Worm (Caenorhabditis elegans) whole organism, young adult: Measurements from ENCODE around the gene Y97E10AL.1.

ENCODE experiments used
- B0336.3 ChIP-seq: fragments of 200-800 bp; sonication (Bioruptor generic); IDR thresholded peaks from 2 replicates; pipeline ENCODE4 v1.3.6; 2022; ENCODE audit warnings: missing genetic modification characterization, missing compliant biosample characterization
- C06A6.2 ChIP-seq: fragments of 200-800 bp; sonication (Bioruptor generic); conservative IDR thresholded peaks from 2 replicates; pipeline ENCODE4 v1.3.6; 2022; ENCODE audit warnings: missing genetic modification characterization, missing compliant biosample characterization
- D2030.7 ChIP-seq: fragments of 200-800 bp; sonication (Bioruptor generic); IDR thresholded peaks from 2 replicates; pipeline ENCODE4 v1.3.6; 2022; ENCODE audit warnings: missing genetic modification reagents, missing genetic modification characterization, missing compliant biosample characterization
- F49E8.2 ChIP-seq: sonication (generic microtip); optimal IDR thresholded peaks from 3 replicates; lab custom pipeline; 2017; ENCODE audit warnings: missing genetic modification characterization, mild to moderate bottlenecking, missing compliant biosample characterization, antibody characterized with exemption, moderate library complexity; ENCODE audit not compliant: insufficient read depth
- F55B11.4 ChIP-seq: sonication (generic microtip); optimal IDR thresholded peaks from 2 replicates; lab custom pipeline; 2016; ENCODE audit warnings: missing compliant biosample characterization, missing genetic modification characterization, borderline replicate concordance; ENCODE audit not compliant: insufficient read depth
- Y53G8AR.9 ChIP-seq: fragments of 200-800 bp; sonication (Bioruptor generic); conservative IDR thresholded peaks from 2 replicates; pipeline ENCODE4 v1.3.6; 2022; ENCODE audit warnings: missing genetic modification reagents, missing genetic modification characterization, missing compliant biosample characterization
- Y56A3A.18 ChIP-seq: fragments of 200-800 bp; sonication (Bioruptor generic); IDR thresholded peaks from 2 replicates; pipeline ENCODE4 v1.3.6; 2022; ENCODE audit warnings: missing genetic modification reagents, missing genetic modification characterization, missing compliant biosample characterization
- akir-1 ChIP-seq: fragments of 200-800 bp; sonication (Bioruptor generic); optimal IDR thresholded peaks from 2 replicates; lab custom pipeline; 2018; ENCODE audit warnings: mild to moderate bottlenecking, missing genetic modification characterization, moderate library complexity, missing compliant biosample characterization
- ama-1 ChIP-seq, 3 experiments: fragments of 150-350 bp in 1 of 3; sonication (generic microtip) in 2 of 3; optimal IDR thresholded peaks; 2 replicates each; lab custom pipeline; 2014 to 2018; ENCODE audit warnings: missing biosample characterization in 2 of 3, missing genetic modification characterization in 2 of 3, missing genetic modification reagents in 2 of 3
- atf-7 ChIP-seq: sonication (generic microtip); optimal IDR thresholded peaks from 2 replicates; lab custom pipeline; 2017; ENCODE audit warnings: mild to moderate bottlenecking, missing genetic modification characterization, missing compliant biosample characterization
- athp-1 ChIP-seq: sonication (generic microtip); optimal IDR thresholded peaks from 2 replicates; lab custom pipeline; 2017; ENCODE audit warnings: mild to moderate bottlenecking, missing genetic modification characterization, missing compliant biosample characterization
- attf-3 ChIP-seq: fragments of 200-800 bp; sonication (Bioruptor generic); conservative IDR thresholded peaks from 2 replicates; pipeline ENCODE4 v1.3.6; 2022; ENCODE audit warnings: missing genetic modification reagents, missing genetic modification characterization, missing compliant biosample characterization
- attf-5 ChIP-seq: fragments of 200-800 bp; sonication (Bioruptor generic); optimal IDR thresholded peaks from 2 replicates; lab custom pipeline; 2018; ENCODE audit warnings: mild to moderate bottlenecking, missing genetic modification characterization, missing compliant biosample characterization
- ccch-3 ChIP-seq: fragments of 200-800 bp; sonication (Bioruptor generic); optimal IDR thresholded peaks from 2 replicates; lab custom pipeline; 2018; ENCODE audit warnings: mild to moderate bottlenecking, missing genetic modification characterization, missing compliant biosample characterization
- cebp-1 ChIP-seq, 2 experiments: fragments of 200-800 bp in 1 of 2; sonication (Bioruptor generic) in 1 of 2; sonication (generic microtip) in 1 of 2; IDR thresholded peaks in 1 of 2; optimal IDR thresholded peaks in 1 of 2; 2 replicates each; pipeline versions ENCODE4 v1.3.6 to Lab custom; 2017 to 2022; ENCODE audit warnings: missing compliant biosample characterization in 2 of 2, missing genetic modification characterization in 2 of 2, mild to moderate bottlenecking in 1 of 2, missing genetic modification reagents in 1 of 2, moderate library complexity in 1 of 2
- ceh-27 ChIP-seq: fragments of 200-800 bp; sonication (Bioruptor generic); optimal IDR thresholded peaks from 2 replicates; lab custom pipeline; 2018; ENCODE audit warnings: mild to moderate bottlenecking, missing genetic modification characterization, moderate library complexity, missing compliant biosample characterization
- ceh-40 ChIP-seq: fragments of 200-800 bp; sonication (Bioruptor generic); IDR thresholded peaks from 2 replicates; pipeline ENCODE4 v1.3.6; 2022; ENCODE audit warnings: missing genetic modification characterization, missing compliant biosample characterization
- ceh-79 ChIP-seq: sonication (generic microtip); optimal IDR thresholded peaks from 2 replicates; lab custom pipeline; 2017; ENCODE audit warnings: mild to moderate bottlenecking, missing genetic modification characterization, missing compliant biosample characterization
- die-1 ChIP-seq: sonication (generic microtip); optimal IDR thresholded peaks from 2 replicates; lab custom pipeline; 2016; ENCODE audit warnings: missing genotype, mild to moderate bottlenecking, missing genetic modification characterization, missing compliant biosample characterization
- dpff-1 ChIP-seq: sonication (generic microtip); optimal IDR thresholded peaks from 2 replicates; lab custom pipeline; 2017; ENCODE audit warnings: mild to moderate bottlenecking, missing genetic modification characterization, missing compliant biosample characterization
- dpl-1 ChIP-seq: fragments of 150-350 bp; optimal IDR thresholded peaks from 2 replicates; lab custom pipeline; 2014; ENCODE audit warnings: missing biosample characterization, missing genetic modification reagents, missing genetic modification characterization
- egrh-3 ChIP-seq: fragments of 200-800 bp; sonication (Bioruptor generic); IDR thresholded peaks from 2 replicates; pipeline ENCODE4 v1.3.6; 2022; ENCODE audit warnings: missing genetic modification reagents, missing genetic modification characterization, missing compliant biosample characterization
- hlh-12 ChIP-seq: sonication (generic microtip); optimal IDR thresholded peaks from 2 replicates; lab custom pipeline; 2016; ENCODE audit warnings: missing genetic modification characterization, missing compliant biosample characterization
- hmg-1.2 ChIP-seq: fragments of 200-800 bp; sonication (Bioruptor generic); IDR thresholded peaks from 2 replicates; pipeline ENCODE4 v1.3.6; 2022; ENCODE audit warnings: missing genetic modification reagents, missing genetic modification characterization, missing compliant biosample characterization
- hrde-1 ChIP-seq: sonication (generic microtip); optimal IDR thresholded peaks from 2 replicates; lab custom pipeline; 2016; ENCODE audit warnings: missing genetic modification characterization, mild to moderate bottlenecking, missing compliant biosample characterization, moderate library complexity, missing genotype, missing genetic modification reagents, borderline replicate concordance
- hsf-1 ChIP-seq: fragments of 200-800 bp; sonication (Bioruptor generic); IDR thresholded peaks from 2 replicates; pipeline ENCODE4 v1.3.6; 2022; ENCODE audit warnings: missing genetic modification reagents, missing genetic modification characterization, missing compliant biosample characterization
- lag-1 ChIP-seq: fragments of 200-800 bp; sonication (Bioruptor generic); IDR thresholded peaks from 2 replicates; pipeline ENCODE4 v1.3.6; 2022; ENCODE audit warnings: missing genetic modification reagents, missing genetic modification characterization, missing compliant biosample characterization
- let-607 ChIP-seq, 2 experiments: fragments of 200-800 bp in 1 of 2; sonication (Bioruptor generic) in 1 of 2; sonication (generic microtip) in 1 of 2; optimal IDR thresholded peaks; 2 replicates each; lab custom pipeline; 2016 to 2018; ENCODE audit warnings: mild to moderate bottlenecking in 2 of 2, missing compliant biosample characterization in 2 of 2, missing genetic modification characterization in 2 of 2, moderate library complexity in 2 of 2, missing genotype in 1 of 2
- lin-40 ChIP-seq: sonication (generic microtip); optimal IDR thresholded peaks from 2 replicates; lab custom pipeline; 2016; ENCODE audit warnings: missing genetic modification characterization, mild to moderate bottlenecking, missing compliant biosample characterization, missing genotype, missing genetic modification reagents
- madf-10 ChIP-seq: sonication (generic microtip); optimal IDR thresholded peaks from 2 replicates; lab custom pipeline; 2016; ENCODE audit warnings: mild to moderate bottlenecking, missing genetic modification characterization, missing compliant biosample characterization
- madf-3 ChIP-seq: fragments of 200-800 bp; sonication (Bioruptor generic); IDR thresholded peaks from 2 replicates; pipeline ENCODE4 v1.3.6; 2022; ENCODE audit warnings: missing genetic modification reagents, missing genetic modification characterization, missing compliant biosample characterization
- mcd-1 ChIP-seq: fragments of 200-800 bp; sonication (Bioruptor generic); IDR thresholded peaks from 2 replicates; pipeline ENCODE4 v1.3.6; 2022; ENCODE audit warnings: missing genetic modification reagents, missing genetic modification characterization, missing compliant biosample characterization
- mxl-1 ChIP-seq: sonication (generic microtip); optimal IDR thresholded peaks from 2 replicates; lab custom pipeline; 2016; ENCODE audit warnings: missing genetic modification characterization, missing compliant biosample characterization
- nfyb-1 ChIP-seq: fragments of 200-800 bp; sonication (Bioruptor generic); IDR thresholded peaks from 2 replicates; pipeline ENCODE4 v1.3.6; 2022; ENCODE audit warnings: missing genetic modification reagents, missing genetic modification characterization, missing compliant biosample characterization
- nhr-120 ChIP-seq: fragments of 200-800 bp; sonication (Bioruptor generic); IDR thresholded peaks from 2 replicates; pipeline ENCODE4 v1.3.6; 2022; ENCODE audit warnings: missing genetic modification characterization, missing compliant biosample characterization
- nhr-80 ChIP-seq: sonication (generic microtip); optimal IDR thresholded peaks from 2 replicates; lab custom pipeline; 2016; ENCODE audit warnings: missing genetic modification characterization, missing compliant biosample characterization
- snpc-1.1 ChIP-seq: sonication (generic microtip); optimal IDR thresholded peaks from 2 replicates; lab custom pipeline; 2017; ENCODE audit warnings: missing genetic modification characterization, mild to moderate bottlenecking, missing compliant biosample characterization, antibody characterized with exemption, moderate library complexity, missing genotype, missing genetic modification reagents; ENCODE audit not compliant: insufficient read depth
- snpc-4 ChIP-seq, 5 experiments: fragments of 150-350 bp in 1 of 5; sonication (generic microtip) in 4 of 5; optimal IDR thresholded peaks; 2 replicates each; lab custom pipeline; 2014 to 2018; ENCODE audit warnings: missing genetic modification characterization in 5 of 5, missing biosample characterization in 3 of 5, antibody characterized with exemption in 2 of 5, mild to moderate bottlenecking in 2 of 5, missing compliant biosample characterization in 2 of 5, missing genotype in 2 of 5, moderate library complexity in 2 of 5, missing genetic modification reagents in 1 of 5
- unc-62 ChIP-seq: fragments of 150-350 bp; optimal IDR thresholded peaks from 2 replicates; lab custom pipeline; 2014; ENCODE audit warnings: missing biosample characterization, missing genetic modification reagents, missing genetic modification characterization
- xnd-1 ChIP-seq: sonication (generic microtip); optimal IDR thresholded peaks from 2 replicates; lab custom pipeline; 2016; ENCODE audit warnings: missing genotype, missing genetic modification reagents, missing genetic modification characterization, missing compliant biosample characterization
- ztf-22 ChIP-seq: fragments of 200-800 bp; sonication (Bioruptor generic); optimal IDR thresholded peaks from 2 replicates; lab custom pipeline; 2018; ENCODE audit warnings: mild to moderate bottlenecking, missing genetic modification characterization, moderate library complexity, missing compliant biosample characterization
- ztf-28 ChIP-seq: fragments of 200-800 bp; sonication (Bioruptor generic); IDR thresholded peaks from 2 replicates; pipeline ENCODE4 v1.3.6; 2022; ENCODE audit warnings: missing genetic modification reagents, missing genetic modification characterization, missing compliant biosample characterization
- ztf-3 ChIP-seq: fragments of 200-800 bp; sonication (Bioruptor generic); optimal IDR thresholded peaks from 2 replicates; lab custom pipeline; 2018; ENCODE audit warnings: mild to moderate bottlenecking, missing genetic modification characterization, missing compliant biosample characterization
- ztf-6 ChIP-seq: fragments of 200-800 bp; sonication (Bioruptor generic); IDR thresholded peaks from 2 replicates; pipeline ENCODE4 v1.3.6; 2022; ENCODE audit warnings: missing genetic modification reagents, missing genetic modification characterization, missing compliant biosample characterization

Gene Y97E10AL.1

DNA sequence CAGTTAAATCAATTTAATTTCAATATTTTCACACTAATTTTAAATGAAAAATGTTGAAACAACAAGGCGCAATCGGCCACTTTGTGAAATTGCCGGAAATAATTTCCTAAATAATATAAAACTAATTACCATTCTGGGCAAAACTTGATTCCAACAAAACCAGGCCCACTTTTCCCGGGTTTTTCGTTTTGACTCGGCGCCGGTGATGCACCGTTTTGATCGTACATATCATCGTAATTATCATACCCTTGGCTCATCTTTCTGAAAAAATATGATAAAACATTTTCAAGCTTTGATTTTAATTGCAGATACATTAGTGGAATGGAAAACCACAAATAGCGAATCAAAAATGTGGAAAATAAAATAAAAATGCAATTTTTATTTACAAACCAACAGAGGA lies 26.1 kb downstream of the Y97E10AL.1 start, which contains the start of gene rpb-9:
Gene rpb-9 (minus strand): TSS at position 314 of the 400 bp plus-strand sequence.
- TF ChIP-seq lin-40 (tag; lab: Kevin White, UChicago) (no peak), Y56A3A.18 (peak; percentile 25; the same call in 1 of the 2 replicates), hlh-12 (tag; lab: Kevin White, UChicago) (no peak), C06A6.2 (GFP tag; lab: Robert Waterston, UW) (no peak), hmg-1.2 (GFP tag; lab: Robert Waterston, UW) (peak; percentile 24; the same call in 1 of the 2 replicates), ztf-3 (GFP tag; lab: Kevin White, UChicago) (no peak), nfyb-1 (0 out of 2 replicates have a peak, but pooled peaks have one; percentile 16), F49E8.2 (tag; lab: Kevin White, UChicago) (peak; percentile 30), hsf-1 (GFP tag; lab: Robert Waterston, UW) (0 out of 2 replicates have a peak, but pooled peaks have one; percentile 30), B0336.3 (GFP tag; lab: Robert Waterston, UW) (peak; percentile 27; the same call in 1 of the 2 replicates), snpc-4 (GFP tag; optimal IDR thresholded peaks at IDR 0.05; lab: Kevin White, UChicago) (no peak), snpc-4 (tag; optimal IDR thresholded peaks at IDR 0.05; lab: Kevin White, UChicago) (peak in 1 of 4 experiments; percentile 35), ama-1 (optimal IDR thresholded peaks at IDR 0.05; lab: Kevin White, UChicago) (peak; percentile 17), ama-1 (GFP tag; optimal IDR thresholded peaks at IDR 0.05; lab: Kevin White, UChicago) (no peak), snpc-1.1 (tag; lab: Kevin White, UChicago) (peak; percentile 10), die-1 (peak; percentile 14)
- TF ChIP-seq, all 124 proteins: peak for 10

DNA sequence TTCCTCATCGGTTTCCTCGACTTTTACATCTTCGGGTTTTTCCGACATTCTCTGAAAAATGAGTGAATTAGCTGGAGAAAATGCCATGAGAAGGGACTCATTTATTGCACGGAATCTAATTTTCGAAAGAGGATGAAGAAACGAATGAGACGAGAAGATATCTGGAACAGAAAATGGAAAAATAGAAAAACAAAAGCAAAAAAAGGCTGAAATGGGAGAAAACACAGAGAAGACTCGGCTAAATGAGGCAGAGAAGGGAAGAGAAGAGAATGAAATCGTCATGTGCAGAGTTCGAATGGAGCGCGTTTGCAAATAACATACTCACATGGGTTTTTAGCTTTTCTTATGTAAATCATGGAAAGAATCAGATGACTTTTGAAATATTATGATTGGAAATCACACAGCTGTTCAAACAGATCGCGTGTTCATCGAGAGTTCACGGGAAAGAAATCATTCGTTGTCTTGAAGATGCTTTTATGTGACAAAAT lies 28.0 kb downstream of the Y97E10AL.1 start, which contains the start of gene Y97E10AR.6:
Gene Y97E10AR.6 (minus strand): TSS at position 51 of the 488 bp plus-strand sequence.
- TF ChIP-seq hrde-1 (tag; lab: Kevin White, UChicago) (no peak), ztf-3 (GFP tag; lab: Kevin White, UChicago) (no peak), let-607 (tag; optimal IDR thresholded peaks at IDR 0.05; lab: Kevin White, UChicago) (no peak), dpff-1 (no peak), nhr-120 (GFP tag; lab: Robert Waterston, UW) (no peak), madf-10 (no peak), atf-7 (tag; lab: Kevin White, UChicago) (no peak), hsf-1 (GFP tag; lab: Robert Waterston, UW) (no peak), ccch-3 (no peak), lin-40 (tag; lab: Kevin White, UChicago) (no peak), attf-3 (GFP tag; lab: Robert Waterston, UW) (no peak), ztf-22 (no peak), ztf-28 (GFP tag; lab: Robert Waterston, UW) (no peak), attf-5 (GFP tag; lab: Kevin White, UChicago) (peak; percentile 34), ceh-79 (no peak), D2030.7 (GFP tag; lab: Robert Waterston, UW) (no peak), madf-3 (no peak), unc-62 (GFP tag; lab: Kevin White, UChicago) (no peak), F55B11.4 (tag; lab: Kevin White, UChicago) (no peak), cebp-1 (GFP tag; IDR thresholded peaks at IDR 0.05; lab: Robert Waterston, UW) (no peak), cebp-1 (tag; optimal IDR thresholded peaks at IDR 0.05; lab: Kevin White, UChicago) (peak; percentile 9), dpl-1 (GFP tag; lab: Kevin White, UChicago) (no peak), ceh-40 (GFP tag; lab: Robert Waterston, UW) (no peak), lag-1 (GFP tag; lab: Robert Waterston, UW) (no peak), ztf-6 (GFP tag; lab: Robert Waterston, UW) (no peak), snpc-4 (GFP tag; optimal IDR thresholded peaks at IDR 0.05; lab: Kevin White, UChicago) (no peak), snpc-4 (tag; optimal IDR thresholded peaks at IDR 0.05; lab: Kevin White, UChicago) (peak in 1 of 4 experiments; percentile 39), akir-1 (no peak), egrh-3 (GFP tag; lab: Robert Waterston, UW) (no peak), ceh-27 (GFP tag; lab: Kevin White, UChicago) (no peak), mcd-1 (GFP tag; lab: Robert Waterston, UW) (peak; percentile 61), mxl-1 (tag; lab: Kevin White, UChicago) (no peak), athp-1 (no peak), xnd-1 (no peak), Y53G8AR.9 (no peak), nhr-80 (peak; percentile 38)
